Worm (Caenorhabditis elegans) whole organism, L3 larva: Measurements from ENCODE around the gene col-169.
A peak's percentile ranks its signal among the peaks of the same experiment; 100 is the strongest.

ENCODE experiments used
- R02D3.7 ChIP-seq: fragments of 150-350 bp; optimal IDR thresholded peaks from 2 replicates; lab custom pipeline; 2014; ENCODE audit warnings: missing biosample characterization, missing genetic modification characterization
- ama-1 ChIP-seq: fragments of 150-350 bp; optimal IDR thresholded peaks from 2 replicates; lab custom pipeline; 2018
- elt-1 ChIP-seq: fragments of 150-350 bp; optimal IDR thresholded peaks from 2 replicates; lab custom pipeline; 2014; ENCODE audit warnings: missing biosample characterization, missing genetic modification characterization
- fkh-10 ChIP-seq: sonication (generic microtip); optimal IDR thresholded peaks from 2 replicates; lab custom pipeline; 2017; ENCODE audit warnings: missing biosample characterization, missing genetic modification reagents, missing genetic modification characterization
- lin-39 ChIP-seq: fragments of 150-350 bp; optimal IDR thresholded peaks from 2 replicates; lab custom pipeline; 2018; ENCODE audit warnings: missing biosample characterization, missing genetic modification reagents, missing genetic modification characterization
- pha-4 ChIP-seq: fragments of 150-350 bp; optimal IDR thresholded peaks from 2 replicates; lab custom pipeline; 2014; ENCODE audit warnings: missing biosample characterization, missing genetic modification reagents, missing genetic modification characterization
- zag-1 ChIP-seq: fragments of 150-350 bp; optimal IDR thresholded peaks from 2 replicates; lab custom pipeline; 2014; ENCODE audit warnings: missing biosample characterization, missing genetic modification characterization
- ztf-11 ChIP-seq: fragments of 150-350 bp; optimal IDR thresholded peaks from 2 replicates; lab custom pipeline; 2014; ENCODE audit warnings: missing biosample characterization, missing genetic modification characterization
- ztf-4 ChIP-seq: fragments of 150-350 bp; optimal IDR thresholded peaks from 2 replicates; lab custom pipeline; 2014; ENCODE audit warnings: missing biosample characterization, missing genetic modification characterization

ce11 chrX:6279625-6280024 is 49.3 kb upstream of the col-169 start, which contains the start of gene col-166:
- TF ChIP-seq ztf-4 (tag; lab: Kevin White, UChicago) (no peak), lin-39 (no peak), ztf-11 (tag; lab: Kevin White, UChicago) (no peak), elt-1 (tag; lab: Kevin White, UChicago) (no peak), fkh-10 (GFP tag; lab: Kevin White, UChicago) (no peak), ama-1 (peak; percentile 53), zag-1 (tag; lab: Kevin White, UChicago) (no peak), R02D3.7 (tag; lab: Kevin White, UChicago) (no peak), pha-4 (no peak)
